Worm (Caenorhabditis elegans): ENCODE data around the gene rpl-34.

The rpl-34 gene

DNA sequence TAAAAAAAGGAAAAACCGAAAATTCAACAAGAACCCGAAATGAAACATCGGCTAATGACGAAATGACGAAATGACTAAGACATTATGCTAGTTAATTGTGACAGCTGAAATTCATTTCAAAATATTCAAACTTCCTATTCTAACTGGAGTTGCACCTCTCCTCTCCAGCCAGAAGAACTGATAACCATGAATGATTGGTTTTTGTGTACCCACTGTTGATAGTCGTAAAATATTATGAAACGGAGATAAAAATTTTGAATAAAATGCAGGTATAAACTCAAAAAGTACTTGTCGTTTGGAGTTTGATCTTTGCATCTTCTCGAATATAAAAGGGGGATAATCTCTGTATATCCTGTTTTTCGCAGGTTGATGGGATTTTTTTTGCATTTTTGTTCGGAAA lies 34.1 kb downstream of the rpl-34 start:
- TF ChIP-seq ama-1 (optimal IDR thresholded peaks at IDR 0.05), result no peak
- TF ChIP-seq F13C5.2 (tag; optimal IDR thresholded peaks at IDR 0.05), result no peak
- TF ChIP-seq hmbx-1 (tag; optimal IDR thresholded peaks at IDR 0.05), result no peak
- TF ChIP-seq flt-1 (GFP tag; IDR thresholded peaks at IDR 0.05), result no peak
- no peak for TF ChIP-seq aly-1 (tag; optimal IDR thresholded peaks at IDR 0.05)
- TF ChIP-seq tbx-11 (GFP tag; IDR thresholded peaks at IDR 0.05), result no peak
- TF ChIP-seq ceh-13 (GFP tag; optimal IDR thresholded peaks at IDR 0.05), result no peak
- no peak for TF ChIP-seq ets-7 (tag; optimal IDR thresholded peaks at IDR 0.05)
- TF ChIP-seq hnd-1 (tag; optimal IDR thresholded peaks at IDR 0.05), result no peak

DNA sequence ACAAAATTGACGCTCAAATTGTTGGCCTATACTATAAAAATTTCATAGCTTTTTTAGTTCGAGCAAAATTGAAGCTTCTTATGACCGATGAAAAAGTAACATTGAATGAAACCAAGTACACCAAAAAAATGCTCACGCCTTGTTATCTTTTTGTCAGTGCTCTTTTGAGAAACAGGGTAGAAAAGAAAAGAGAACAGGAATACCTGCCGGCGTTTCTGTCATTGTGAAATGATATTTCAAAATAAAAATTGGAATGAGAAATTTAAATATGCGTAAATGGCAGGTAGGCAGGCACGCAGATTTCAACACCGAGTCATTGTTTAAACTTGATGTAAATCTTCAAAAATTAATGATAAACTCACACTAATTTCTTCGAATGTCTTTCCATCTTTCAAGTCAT lies 36.0 kb downstream of the rpl-34 start:
- no peak for TF ChIP-seq flt-1 (GFP tag; IDR thresholded peaks at IDR 0.05)
- TF ChIP-seq pes-1 (GFP tag; IDR thresholded peaks at IDR 0.05), result no peak
- TF ChIP-seq F13C5.2 (tag; optimal IDR thresholded peaks at IDR 0.05), result no peak

DNA sequence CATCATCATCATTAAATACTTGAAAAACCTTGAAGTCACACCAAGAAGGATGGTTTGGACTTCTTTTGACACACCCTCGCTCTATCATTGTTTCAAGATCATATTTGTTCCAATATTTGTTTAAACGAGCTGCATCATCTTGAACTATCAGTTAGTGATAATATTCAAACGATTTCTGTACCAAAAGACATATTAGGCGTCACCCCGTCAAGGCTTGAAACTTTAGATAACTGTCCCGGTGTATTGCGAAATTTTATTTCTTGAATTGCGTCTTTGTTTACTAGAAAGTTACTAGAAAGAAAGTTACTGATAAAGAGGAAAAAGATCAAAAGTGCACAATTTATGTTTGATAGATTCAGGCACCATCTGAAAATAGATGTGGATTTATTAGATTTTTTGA lies 37.2 kb downstream of the rpl-34 start:
- TF ChIP-seq aly-1 (tag; optimal IDR thresholded peaks at IDR 0.05) (no peak), tbx-11 (GFP tag; IDR thresholded peaks at IDR 0.05) (no peak), ceh-36 (tag; optimal IDR thresholded peaks at IDR 0.05) (no peak), ceh-13 (GFP tag; optimal IDR thresholded peaks at IDR 0.05) (no peak), B0310.2 (tag; optimal IDR thresholded peaks at IDR 0.05) (no peak), F13C5.2 (tag; optimal IDR thresholded peaks at IDR 0.05) (no peak), flt-1 (GFP tag; IDR thresholded peaks at IDR 0.05) (no peak), hmg-4 (GFP tag; optimal IDR thresholded peaks at IDR 0.05) (no peak), tbx-37 (GFP tag; conservative IDR thresholded peaks at IDR 0.05) (no peak), ama-1 (optimal IDR thresholded peaks at IDR 0.05) (no peak)

DNA sequence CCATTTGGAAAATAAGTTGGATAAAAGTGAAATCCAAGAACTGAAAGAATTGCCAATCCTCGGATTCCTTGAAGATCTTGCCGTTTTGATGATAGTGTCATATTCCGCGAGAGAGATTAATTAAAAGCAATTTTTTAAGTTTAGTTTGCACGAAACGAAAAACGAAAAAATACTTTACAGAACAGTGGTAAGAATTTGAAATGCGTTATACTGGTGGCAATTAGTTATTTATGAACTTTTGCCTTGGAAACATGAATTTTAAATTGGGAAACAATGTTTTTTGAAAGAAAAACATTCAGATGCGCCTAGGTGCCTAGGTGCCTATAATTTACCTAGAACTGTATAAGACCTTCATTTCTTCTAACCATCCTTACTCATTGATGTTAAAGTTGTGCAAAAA lies 38.9 kb downstream of the rpl-34 start, which contains the start of gene oac-57:
Gene oac-57, minus strand, starts transcription at position 101 of the 400 bp plus-strand sequence.
- no peak for TF ChIP-seq F13C5.2 (tag; optimal IDR thresholded peaks at IDR 0.05)
- TF ChIP-seq flt-1 (GFP tag; IDR thresholded peaks at IDR 0.05), result no peak
- no peak for TF ChIP-seq ets-7 (tag; optimal IDR thresholded peaks at IDR 0.05)
- no peak for TF ChIP-seq tbx-37 (GFP tag; conservative IDR thresholded peaks at IDR 0.05)
- TF ChIP-seq tbx-11 (GFP tag; IDR thresholded peaks at IDR 0.05), result no peak
- TF ChIP-seq ama-1 (optimal IDR thresholded peaks at IDR 0.05), result no peak
- no peak for TF ChIP-seq pes-1 (GFP tag; IDR thresholded peaks at IDR 0.05)
- no peak for TF ChIP-seq B0310.2 (tag; optimal IDR thresholded peaks at IDR 0.05)
- TF ChIP-seq ceh-36 (tag; optimal IDR thresholded peaks at IDR 0.05), result no peak
- no peak for TF ChIP-seq sea-1 (GFP tag; conservative IDR thresholded peaks at IDR 0.05)
- TF ChIP-seq ceh-13 (GFP tag; optimal IDR thresholded peaks at IDR 0.05), result no peak
- TF ChIP-seq hmg-4 (GFP tag; optimal IDR thresholded peaks at IDR 0.05), result no peak
- TF ChIP-seq scrt-1 (GFP tag; IDR thresholded peaks at IDR 0.05), result no peak
- no peak for TF ChIP-seq hnd-1 (tag; optimal IDR thresholded peaks at IDR 0.05)
- no peak for TF ChIP-seq hmbx-1 (tag; optimal IDR thresholded peaks at IDR 0.05)
- TF ChIP-seq tra-4 (tag; optimal IDR thresholded peaks at IDR 0.05), result no peak

DNA sequence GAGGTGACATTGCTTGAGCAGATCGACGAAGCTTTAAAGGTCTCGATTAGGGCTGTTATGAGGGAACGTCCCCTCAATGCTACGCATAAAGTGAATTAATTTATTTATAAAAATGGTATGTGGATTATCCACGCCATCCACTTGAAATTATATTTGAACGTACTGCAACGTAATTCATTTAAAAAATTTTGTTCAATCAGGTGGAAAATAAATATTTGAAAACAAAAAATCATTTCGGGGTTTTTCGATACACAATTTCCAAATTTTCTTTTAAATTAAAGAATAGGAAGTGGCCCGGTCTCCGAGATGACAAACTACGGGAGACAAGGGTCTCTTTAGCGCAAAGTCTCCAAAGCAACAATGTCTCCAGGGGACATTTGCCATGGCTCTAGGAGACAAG lies 42.8 kb downstream of the rpl-34 start, which contains the start of gene oac-58:
Gene oac-58, minus strand, starts transcription at position 101 of the 400 bp plus-strand sequence.
- TF ChIP-seq pes-1 (GFP tag; IDR thresholded peaks at IDR 0.05), result no peak
- TF ChIP-seq tra-4 (tag; optimal IDR thresholded peaks at IDR 0.05), result no peak
- no peak for TF ChIP-seq ets-7 (tag; optimal IDR thresholded peaks at IDR 0.05)
- no peak for TF ChIP-seq aly-1 (tag; optimal IDR thresholded peaks at IDR 0.05)
- TF ChIP-seq sea-1 (GFP tag; conservative IDR thresholded peaks at IDR 0.05), result no peak
- no peak for TF ChIP-seq B0310.2 (tag; optimal IDR thresholded peaks at IDR 0.05)
- TF ChIP-seq hnd-1 (tag; optimal IDR thresholded peaks at IDR 0.05), result no peak
- no peak for TF ChIP-seq scrt-1 (GFP tag; IDR thresholded peaks at IDR 0.05)
- TF ChIP-seq tbx-37 (GFP tag; conservative IDR thresholded peaks at IDR 0.05), result no peak
- TF ChIP-seq hmg-4 (GFP tag; optimal IDR thresholded peaks at IDR 0.05), result no peak
- TF ChIP-seq ceh-13 (GFP tag; optimal IDR thresholded peaks at IDR 0.05), result no peak
- no peak for TF ChIP-seq ceh-36 (tag; optimal IDR thresholded peaks at IDR 0.05)
- no peak for TF ChIP-seq F13C5.2 (tag; optimal IDR thresholded peaks at IDR 0.05)
- TF ChIP-seq tbx-11 (GFP tag; IDR thresholded peaks at IDR 0.05), result no peak
- no peak for TF ChIP-seq ama-1 (optimal IDR thresholded peaks at IDR 0.05)
- no peak for TF ChIP-seq flt-1 (GFP tag; IDR thresholded peaks at IDR 0.05)
- TF ChIP-seq hmbx-1 (tag; optimal IDR thresholded peaks at IDR 0.05), result no peak
